Worm (Caenorhabditis elegans) whole organism, late embryonic: Measurements from ENCODE around the gene F21C10.4.

Experiments used
- T23F11.4 ChIP-seq: fragments of 200-800 bp; sonication (Bioruptor generic); optimal IDR thresholded peaks from 2 replicates; lab custom pipeline; 2018; ENCODE audit warnings: mild to moderate bottlenecking, missing genetic modification characterization, missing compliant biosample characterization
- ama-1 ChIP-seq: fragments of 150-350 bp; optimal IDR thresholded peaks from 2 replicates; lab custom pipeline; 2014
- ceh-22 ChIP-seq: sonication (generic microtip); optimal IDR thresholded peaks from 2 replicates; lab custom pipeline; 2017; ENCODE audit warnings: missing biosample characterization, missing genetic modification characterization
- ceh-31 ChIP-seq: sonication (generic microtip); optimal IDR thresholded peaks from 2 replicates; lab custom pipeline; 2016; ENCODE audit warnings: missing genetic modification characterization, missing compliant biosample characterization
- ceh-34 ChIP-seq: sonication (generic microtip); optimal IDR thresholded peaks from 2 replicates; lab custom pipeline; 2016; ENCODE audit warnings: mild to moderate bottlenecking, missing genetic modification characterization, missing compliant biosample characterization
- dmd-4 ChIP-seq: sonication (generic microtip); optimal IDR thresholded peaks from 2 replicates; lab custom pipeline; 2016; ENCODE audit warnings: borderline replicate concordance, missing genetic modification characterization, missing compliant biosample characterization
- elt-2 ChIP-seq: sonication (generic microtip); optimal IDR thresholded peaks from 2 replicates; lab custom pipeline; 2016; ENCODE audit warnings: missing genetic modification reagents, missing genetic modification characterization, missing compliant biosample characterization
- hlh-30 ChIP-seq: sonication (generic microtip); optimal IDR thresholded peaks from 2 replicates; lab custom pipeline; 2017; ENCODE audit warnings: antibody characterized with exemption, missing genetic modification characterization, missing compliant biosample characterization; ENCODE audit not compliant: insufficient read depth
- npax-4 ChIP-seq: sonication (generic microtip); optimal IDR thresholded peaks from 2 replicates; lab custom pipeline; 2016; ENCODE audit warnings: missing genetic modification characterization, missing compliant biosample characterization
- odd-2 ChIP-seq: sonication (generic microtip); optimal IDR thresholded peaks from 2 replicates; lab custom pipeline; 2017; ENCODE audit warnings: antibody characterized with exemption, mild to moderate bottlenecking, missing genetic modification characterization, missing compliant biosample characterization
- pag-3 ChIP-seq: sonication (generic microtip); optimal IDR thresholded peaks from 2 replicates; lab custom pipeline; 2016; ENCODE audit warnings: missing compliant biosample characterization, missing genetic modification characterization, borderline replicate concordance
- pha-4 ChIP-seq: fragments of 150-350 bp; optimal IDR thresholded peaks from 2 replicates; lab custom pipeline; 2018; ENCODE audit warnings: missing biosample characterization, missing genetic modification reagents, missing genetic modification characterization
- tbx-7 ChIP-seq: sonication (generic microtip); optimal IDR thresholded peaks from 2 replicates; lab custom pipeline; 2016; ENCODE audit warnings: missing genotype, missing genetic modification characterization, missing compliant biosample characterization
- unc-55 ChIP-seq: sonication (generic microtip); optimal IDR thresholded peaks from 2 replicates; lab custom pipeline; 2017; ENCODE audit warnings: missing biosample characterization, missing genetic modification reagents, missing genetic modification characterization

DNA sequence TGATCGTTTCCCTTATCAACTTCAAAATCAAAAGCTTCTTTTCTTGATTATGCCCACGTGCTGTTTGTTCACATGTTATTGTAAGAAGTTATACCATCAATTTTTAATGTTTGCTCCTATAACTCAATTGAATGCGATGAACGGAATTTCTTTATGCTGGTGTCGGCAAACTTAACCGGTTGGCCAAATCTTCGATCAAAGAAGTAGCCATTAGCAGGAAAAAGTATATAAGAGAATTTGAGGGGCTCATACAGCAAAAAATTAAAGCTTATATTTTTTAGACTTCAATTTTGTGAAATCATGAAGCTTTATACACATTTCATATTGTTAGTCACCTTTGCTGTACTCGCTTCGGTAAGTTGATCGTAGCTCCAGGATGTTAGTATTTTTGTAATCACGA, 47.4 kb downstream of the F21C10.4 start, which contains the start of gene pqn-16:
- TF ChIP-seq npax-4 (tag; lab: Kevin White, UChicago) (no peak), hlh-30 (tag; lab: Kevin White, UChicago) (no peak), tbx-7 (no peak), T23F11.4 (GFP tag; lab: Kevin White, UChicago) (no peak), ama-1 (lab: Kevin White, UChicago) (no peak), elt-2 (no peak), ceh-22 (tag; lab: Kevin White, UChicago) (no peak), pha-4 (tag; lab: Kevin White, UChicago) (no peak), pag-3 (tag; lab: Kevin White, UChicago) (no peak), ceh-34 (tag; lab: Kevin White, UChicago) (no peak), dmd-4 (tag; lab: Kevin White, UChicago) (no peak), ceh-31 (tag; lab: Kevin White, UChicago) (no peak), unc-55 (GFP tag; lab: Kevin White, UChicago) (no peak), odd-2 (tag; lab: Kevin White, UChicago) (no peak)
